Worm (Caenorhabditis elegans): ENCODE data around the gene srj-23.

Gene srj-23

ce11 chrV:1471078-1471969 lies 19.9 kb downstream of the srj-23 start:
- TF ChIP-seq nhr-43 (tag; optimal IDR thresholded peaks at IDR 0.05; ENCODE audit: poor library complexity, severe bottlenecking) (peak; percentile 43), elt-1 (tag; optimal IDR thresholded peaks at IDR 0.05) (peak; percentile 30), unc-62 (GFP tag; optimal IDR thresholded peaks at IDR 0.05) (no peak), nhr-23 (tag; optimal IDR thresholded peaks at IDR 0.05) (peak; percentile 83), nfya-1 (tag; optimal IDR thresholded peaks at IDR 0.05; ENCODE audit: insufficient read depth) (peak; percentile 81), mdl-1 (tag; optimal IDR thresholded peaks at IDR 0.05) (no peak), snpc-4 (tag; optimal IDR thresholded peaks at IDR 0.05) (peak; percentile 10), ztf-11 (tag; optimal IDR thresholded peaks at IDR 0.05) (no peak), lsy-12 (tag; optimal IDR thresholded peaks at IDR 0.05) (no peak), skn-1 (tag; optimal IDR thresholded peaks at IDR 0.05) (peak; percentile 95), pha-4 (tag; optimal IDR thresholded peaks at IDR 0.05) (peak; percentile 74), eor-1 (tag; optimal IDR thresholded peaks at IDR 0.05) (no peak), daf-12 (tag; optimal IDR thresholded peaks at IDR 0.05) (no peak), fkh-2 (tag; optimal IDR thresholded peaks at IDR 0.05) (peak; percentile 9), R02D3.7 (tag; optimal IDR thresholded peaks at IDR 0.05) (no peak), lin-39 (tag; optimal IDR thresholded peaks at IDR 0.05) (peak; percentile 35), jun-1 (tag; optimal IDR thresholded peaks at IDR 0.05) (no peak), hmg-11 (tag; optimal IDR thresholded peaks at IDR 0.05) (no peak), elt-2 (tag; optimal IDR thresholded peaks at IDR 0.05) (peak; percentile 27), egl-27 (tag; optimal IDR thresholded peaks at IDR 0.05) (no peak), ceh-28 (tag; optimal IDR thresholded peaks at IDR 0.05) (peak; percentile 48), nhr-77 (tag; optimal IDR thresholded peaks at IDR 0.05) (no peak), lin-15B (tag; optimal IDR thresholded peaks at IDR 0.05) (peak; percentile 86), nhr-11 (tag; optimal IDR thresholded peaks at IDR 0.05) (no peak), pqm-1 (tag; optimal IDR thresholded peaks at IDR 0.05) (peak; percentile 24), ceh-16 (tag; optimal IDR thresholded peaks at IDR 0.05) (no peak), sea-2 (GFP tag; optimal IDR thresholded peaks at IDR 0.05) (no peak), egl-5 (tag; optimal IDR thresholded peaks at IDR 0.05) (peak; percentile 62), nhr-28 (tag; optimal IDR thresholded peaks at IDR 0.05) (no peak), nhr-25 (tag; optimal IDR thresholded peaks at IDR 0.05) (no peak), fkh-10 (GFP tag; optimal IDR thresholded peaks at IDR 0.05) (peak; percentile 35)

ce11 chrV:1471977-1472376 lies 20.5 kb downstream of the srj-23 start:
- TF ChIP-seq ztf-11 (tag; optimal IDR thresholded peaks at IDR 0.05), result no peak
- no peak for TF ChIP-seq egl-27 (tag; optimal IDR thresholded peaks at IDR 0.05)
- TF ChIP-seq nhr-67 (tag; optimal IDR thresholded peaks at IDR 0.05), result no peak
- TF ChIP-seq unc-62 (GFP tag; optimal IDR thresholded peaks at IDR 0.05), result no peak
- no peak for TF ChIP-seq ama-1 (optimal IDR thresholded peaks at IDR 0.05)
- no peak for TF ChIP-seq ZK546.5 (tag; optimal IDR thresholded peaks at IDR 0.05)
- no peak for TF ChIP-seq nhr-28 (tag; optimal IDR thresholded peaks at IDR 0.05)
- no peak for TF ChIP-seq nhr-43 (tag; optimal IDR thresholded peaks at IDR 0.05; ENCODE audit: poor library complexity, severe bottlenecking)
- no peak for TF ChIP-seq nhr-23 (tag; optimal IDR thresholded peaks at IDR 0.05)
- TF ChIP-seq fkh-2 (tag; optimal IDR thresholded peaks at IDR 0.05), result no peak
- no peak for TF ChIP-seq sea-2 (GFP tag; optimal IDR thresholded peaks at IDR 0.05)
- TF ChIP-seq jun-1 (tag; optimal IDR thresholded peaks at IDR 0.05), result no peak
- TF ChIP-seq nhr-237 (tag; optimal IDR thresholded peaks at IDR 0.05), result no peak
- TF ChIP-seq snpc-4 (tag; optimal IDR thresholded peaks at IDR 0.05), result no peak
- TF ChIP-seq ceh-28 (tag; optimal IDR thresholded peaks at IDR 0.05), result no peak
- no peak for TF ChIP-seq ceh-82 (tag; optimal IDR thresholded peaks at IDR 0.05)
- TF ChIP-seq egl-5 (tag; optimal IDR thresholded peaks at IDR 0.05), result no peak
- no peak for TF ChIP-seq lsy-12 (tag; optimal IDR thresholded peaks at IDR 0.05)

DNA sequence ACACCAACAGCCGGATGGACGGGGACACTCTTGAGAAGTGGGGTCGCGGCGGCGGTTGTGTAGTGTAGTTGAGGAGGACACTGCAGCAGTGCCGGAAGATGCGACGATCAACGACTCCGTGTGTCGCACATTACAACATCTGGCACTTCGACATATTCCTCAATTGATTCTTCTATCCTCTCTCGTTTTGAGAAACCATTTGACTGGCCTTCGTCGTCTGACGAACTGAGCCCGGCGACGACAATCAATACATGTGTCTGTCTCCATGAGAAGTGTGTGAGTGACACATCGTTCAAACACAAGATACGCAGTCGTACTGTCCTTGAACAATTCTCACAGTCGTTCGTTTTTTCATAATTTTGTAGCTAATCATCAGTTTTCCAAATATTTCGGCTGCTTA lies 21.1 kb downstream of the srj-23 start:
- TF ChIP-seq nhr-25 (tag; optimal IDR thresholded peaks at IDR 0.05), result peak; percentile 57
- TF ChIP-seq lin-39 (tag; optimal IDR thresholded peaks at IDR 0.05), result peak; percentile 7
- TF ChIP-seq unc-62 (GFP tag; optimal IDR thresholded peaks at IDR 0.05), result no peak

All from whole organism, L3 larva.